Worm (Caenorhabditis elegans) whole organism, mixed stage, embryonic: ENCODE results near the gene C23H3.9.

Experiments used
- M03D4.4 ChIP-seq: sonication (generic microtip); optimal IDR thresholded peaks from 2 replicates; lab custom pipeline; 2017; ENCODE audit warnings: mild to moderate bottlenecking, missing genetic modification characterization, missing compliant biosample characterization
- bed-3 ChIP-seq: fragments of 200-800 bp; sonication (Bioruptor generic); optimal IDR thresholded peaks from 3 replicates; lab custom pipeline; 2018; ENCODE audit warnings: mild to moderate bottlenecking, missing genetic modification characterization, moderate library complexity, missing compliant biosample characterization
- blmp-1 ChIP-seq: fragments of 150-350 bp; optimal IDR thresholded peaks from 2 replicates; lab custom pipeline; 2014; ENCODE audit warnings: missing biosample characterization, missing genetic modification characterization
- ceh-39 ChIP-seq: fragments of 150-350 bp; optimal IDR thresholded peaks from 2 replicates; lab custom pipeline; 2014; ENCODE audit warnings: missing biosample characterization, missing genetic modification characterization
- ceh-43 ChIP-seq: fragments of 200-800 bp; sonication (Bioruptor generic); optimal IDR thresholded peaks from 2 replicates; lab custom pipeline; 2018; ENCODE audit warnings: mild to moderate bottlenecking, missing genetic modification characterization, moderate library complexity, missing compliant biosample characterization
- ceh-83 ChIP-seq: fragments of 200-800 bp; sonication (Bioruptor generic); optimal IDR thresholded peaks from 2 replicates; lab custom pipeline; 2018; ENCODE audit warnings: mild to moderate bottlenecking, missing genetic modification characterization, missing compliant biosample characterization
- ces-1 ChIP-seq: fragments of 150-350 bp; optimal IDR thresholded peaks from 2 replicates; lab custom pipeline; 2014; ENCODE audit warnings: missing biosample characterization, missing genetic modification reagents, missing genetic modification characterization
- cnd-1 ChIP-seq: fragments of 200-800 bp; sonication (Bioruptor generic); optimal IDR thresholded peaks from 2 replicates; lab custom pipeline; 2018; ENCODE audit warnings: mild to moderate bottlenecking, missing genetic modification characterization, missing compliant biosample characterization
- drap-1 ChIP-seq: fragments of 200-800 bp; sonication (Bioruptor generic); optimal IDR thresholded peaks from 3 replicates; lab custom pipeline; 2018; ENCODE audit warnings: mild to moderate bottlenecking, missing genetic modification characterization, missing compliant biosample characterization
- elt-3 ChIP-seq: fragments of 150-350 bp; optimal IDR thresholded peaks from 2 replicates; lab custom pipeline; 2014; ENCODE audit warnings: missing biosample characterization, missing genetic modification characterization
- flh-1 ChIP-seq: fragments of 200-800 bp; sonication (Bioruptor generic); optimal IDR thresholded peaks from 2 replicates; lab custom pipeline; 2018; ENCODE audit warnings: mild to moderate bottlenecking, missing genetic modification characterization, moderate library complexity, missing compliant biosample characterization
- ham-2 ChIP-seq: fragments of 200-800 bp; sonication (Bioruptor generic); optimal IDR thresholded peaks from 2 replicates; lab custom pipeline; 2018; ENCODE audit warnings: mild to moderate bottlenecking, missing genetic modification characterization, missing compliant biosample characterization
- hlh-1 ChIP-seq: fragments of 150-350 bp; optimal IDR thresholded peaks from 2 replicates; lab custom pipeline; 2014; ENCODE audit warnings: missing biosample characterization, missing genetic modification reagents, missing genetic modification characterization
- lin-13 ChIP-seq: fragments of 150-350 bp; optimal IDR thresholded peaks from 2 replicates; lab custom pipeline; 2014; ENCODE audit warnings: missing biosample characterization, missing genetic modification characterization
- lin-32 ChIP-seq: fragments of 200-800 bp; sonication (Bioruptor generic); optimal IDR thresholded peaks from 2 replicates; lab custom pipeline; 2018; ENCODE audit warnings: mild to moderate bottlenecking, missing genetic modification characterization, missing compliant biosample characterization
- lsy-2 ChIP-seq: fragments of 150-350 bp; optimal IDR thresholded peaks from 2 replicates; lab custom pipeline; 2014; ENCODE audit warnings: missing biosample characterization, missing genetic modification characterization
- mab-5 ChIP-seq: fragments of 150-350 bp; optimal IDR thresholded peaks from 2 replicates; lab custom pipeline; 2014; ENCODE audit warnings: missing biosample characterization, missing genetic modification characterization
- mep-1 ChIP-seq: fragments of 150-350 bp; optimal IDR thresholded peaks from 2 replicates; lab custom pipeline; 2017; ENCODE audit warnings: missing biosample characterization, missing genetic modification reagents, missing genetic modification characterization, inconsistent platforms
- mls-2 ChIP-seq: sonication (generic microtip); optimal IDR thresholded peaks from 2 replicates; lab custom pipeline; 2016; ENCODE audit warnings: mild to moderate bottlenecking, missing genetic modification characterization, moderate library complexity, missing compliant biosample characterization
- nhr-12 ChIP-seq: fragments of 150-350 bp; optimal IDR thresholded peaks from 2 replicates; lab custom pipeline; 2014; ENCODE audit warnings: missing biosample characterization, missing genetic modification characterization
- nhr-237 ChIP-seq: fragments of 150-350 bp; optimal IDR thresholded peaks from 2 replicates; lab custom pipeline; 2014; ENCODE audit warnings: missing biosample characterization, missing genetic modification characterization
- nhr-28 ChIP-seq: fragments of 150-350 bp; optimal IDR thresholded peaks from 2 replicates; lab custom pipeline; 2014; ENCODE audit warnings: missing biosample characterization, missing genetic modification characterization
- nhr-76 ChIP-seq: sonication (generic microtip); optimal IDR thresholded peaks from 2 replicates; lab custom pipeline; 2017; ENCODE audit warnings: missing biosample characterization, missing genetic modification characterization
- pha-4 ChIP-seq: fragments of 150-350 bp; optimal IDR thresholded peaks from 2 replicates; lab custom pipeline; 2018; ENCODE audit warnings: missing biosample characterization, missing genetic modification reagents, missing genetic modification characterization
- sem-2 ChIP-seq: fragments of 200-800 bp; sonication (Bioruptor generic); optimal IDR thresholded peaks from 2 replicates; lab custom pipeline; 2018; ENCODE audit warnings: mild to moderate bottlenecking, missing genetic modification characterization, missing compliant biosample characterization
- snpc-4 ChIP-seq: fragments of 150-350 bp; optimal IDR thresholded peaks from 2 replicates; lab custom pipeline; 2014; ENCODE audit warnings: missing biosample characterization, missing genetic modification characterization
- sptf-1 ChIP-seq: sonication (generic microtip); optimal IDR thresholded peaks from 2 replicates; lab custom pipeline; 2017; ENCODE audit warnings: mild to moderate bottlenecking, missing genetic modification characterization, moderate library complexity, missing compliant biosample characterization
- tbx-8 ChIP-seq: fragments of 200-800 bp; sonication (Bioruptor generic); optimal IDR thresholded peaks from 2 replicates; lab custom pipeline; 2018; ENCODE audit warnings: mild to moderate bottlenecking, missing genetic modification characterization, moderate library complexity, missing compliant biosample characterization
- unc-120 ChIP-seq: sonication (generic microtip); optimal IDR thresholded peaks from 2 replicates; lab custom pipeline; 2017; ENCODE audit warnings: missing genetic modification characterization, missing compliant biosample characterization; ENCODE audit not compliant: poor library complexity, severe bottlenecking
- unc-39 ChIP-seq: fragments of 150-350 bp; optimal IDR thresholded peaks from 2 replicates; lab custom pipeline; 2014; ENCODE audit warnings: missing biosample characterization, missing genetic modification characterization
- unc-62 ChIP-seq: fragments of 150-350 bp; optimal IDR thresholded peaks from 2 replicates; lab custom pipeline; 2014; ENCODE audit warnings: missing biosample characterization, missing genetic modification reagents, missing genetic modification characterization
- zip-8 ChIP-seq: fragments of 150-350 bp; optimal IDR thresholded peaks from 2 replicates; lab custom pipeline; 2014; ENCODE audit warnings: missing biosample characterization, missing genetic modification characterization
- ztf-11 ChIP-seq: fragments of 150-350 bp; optimal IDR thresholded peaks from 2 replicates; lab custom pipeline; 2014; ENCODE audit warnings: missing biosample characterization, missing genetic modification characterization

C23H3.9 gene

DNA sequence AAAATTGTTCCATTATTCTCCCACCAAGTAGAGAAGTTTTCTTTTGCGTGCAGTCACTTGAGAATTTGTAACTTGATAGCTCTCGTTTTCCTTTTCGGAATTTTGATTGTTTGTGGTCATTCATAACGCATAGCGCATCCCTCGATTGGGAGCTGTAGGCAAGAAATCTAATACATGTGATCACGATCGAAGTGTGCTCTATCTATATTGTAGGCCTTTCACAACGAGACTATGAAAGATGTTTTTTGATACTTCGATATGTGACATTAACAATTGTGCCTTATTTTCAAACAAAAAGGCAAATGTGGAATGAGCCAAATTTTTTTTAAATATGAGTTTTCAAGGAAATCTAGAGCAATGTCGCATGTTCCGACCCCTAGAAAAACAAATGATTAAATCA, 3.2 kb downstream of the C23H3.9 start:
- TF ChIP-seq nhr-237 (tag; lab: Kevin White, UChicago) (no peak), pha-4 (no peak)

DNA sequence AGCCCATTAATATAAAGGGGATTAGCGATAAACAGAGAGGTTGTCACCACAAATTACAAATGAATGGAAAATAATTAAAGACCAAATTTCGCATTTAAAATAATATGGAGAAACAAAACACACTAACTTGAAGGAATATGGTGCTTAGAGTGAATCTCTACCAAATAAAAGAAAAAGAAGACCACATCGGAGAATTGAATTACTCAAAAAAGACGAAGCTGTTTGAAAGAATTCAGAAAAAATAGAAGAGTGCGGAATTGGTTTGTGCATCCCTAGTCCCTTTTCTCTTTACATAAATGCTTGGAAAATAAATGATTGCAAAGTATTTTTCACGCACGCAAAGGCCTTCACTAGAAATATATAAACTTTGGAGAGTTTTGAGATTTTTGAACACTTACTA, 5.2 kb downstream of the C23H3.9 start:
- TF ChIP-seq flh-1 (GFP tag; lab: Kevin White, UChicago), result no peak
- peak; percentile 76 for TF ChIP-seq ces-1 (GFP tag; lab: Kevin White, UChicago)

DNA sequence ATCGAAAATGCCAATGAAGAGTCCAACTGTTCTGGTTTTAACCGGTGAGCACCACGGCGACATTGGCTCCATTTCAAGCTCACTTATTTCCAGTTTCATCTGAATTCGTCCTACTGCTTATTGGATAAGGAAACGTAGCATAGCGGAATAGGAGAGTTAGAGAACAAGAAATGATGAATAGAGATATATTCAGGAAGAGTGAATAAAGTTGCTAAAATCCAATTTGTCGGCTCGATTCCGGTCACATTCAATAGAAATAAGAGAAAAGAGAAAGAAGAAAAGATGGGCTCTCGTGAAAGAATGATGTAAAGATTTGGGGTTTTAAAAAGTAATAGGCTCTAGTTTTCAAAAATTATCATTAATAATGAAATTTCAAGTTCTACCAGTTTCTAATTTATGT, 5.7 kb downstream of the C23H3.9 start:
- TF ChIP-seq unc-62 (GFP tag; lab: Kevin White, UChicago) (no peak), unc-39 (no peak), sptf-1 (tag; lab: Kevin White, UChicago) (no peak), ces-1 (GFP tag; lab: Kevin White, UChicago) (peak; percentile 97), flh-1 (GFP tag; lab: Kevin White, UChicago) (no peak)
- TF ChIP-seq, all 35 proteins: peak for 1

DNA sequence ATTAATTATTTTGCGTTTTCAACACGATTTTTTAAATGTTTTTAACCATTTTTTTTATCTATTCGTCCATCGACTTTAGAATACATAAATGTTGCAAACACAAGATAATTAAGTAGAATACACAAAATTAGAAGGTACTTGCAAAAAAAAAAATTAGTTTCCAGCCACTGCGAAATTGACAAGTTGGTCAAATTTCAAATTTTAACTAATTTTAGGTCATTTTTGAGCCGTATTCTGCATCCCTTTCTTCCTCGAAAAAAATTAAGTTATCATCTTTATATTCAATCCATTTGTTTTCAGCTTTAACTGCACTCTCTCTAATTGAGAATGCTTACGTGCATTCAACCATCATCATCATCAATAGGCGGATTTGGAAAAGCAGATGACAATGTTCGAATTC, 9.7 kb downstream of the C23H3.9 start, which contains the start of gene egl-26:
Gene egl-26, plus strand, starts transcription at position 301 of the 400 bp plus-strand sequence.
- no peak for TF ChIP-seq mab-5 (tag; lab: Kevin White, UChicago)
- no peak for TF ChIP-seq ztf-11 (tag; lab: Kevin White, UChicago)
- TF ChIP-seq unc-39, result no peak
- no peak for TF ChIP-seq nhr-28 (tag; lab: Kevin White, UChicago)
- no peak for TF ChIP-seq ceh-43 (GFP tag; lab: Kevin White, UChicago)
- TF ChIP-seq M03D4.4 (tag; lab: Kevin White, UChicago), result no peak

DNA sequence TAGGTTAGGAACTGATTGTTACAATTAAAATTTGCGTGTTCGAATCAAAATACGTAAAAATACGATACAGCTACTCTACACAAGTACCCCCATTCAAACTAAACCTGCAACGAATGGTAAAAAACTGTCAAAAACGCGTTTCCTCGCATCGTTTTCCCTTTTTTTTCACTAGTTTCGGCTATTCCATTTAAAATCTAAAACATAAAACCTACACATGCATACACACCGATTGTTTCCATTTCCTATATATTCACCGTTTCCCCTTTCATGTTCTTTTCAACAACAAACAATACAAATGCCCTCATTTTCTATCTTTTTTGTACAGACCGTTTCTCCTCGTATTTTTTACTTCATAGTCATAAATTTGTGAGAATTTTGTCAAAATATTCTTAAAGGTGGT, 10.3 kb downstream of the C23H3.9 start:
- TF ChIP-seq unc-39 (no peak), lin-32 (GFP tag; lab: Kevin White, UChicago) (no peak), cnd-1 (tag; lab: Kevin White, UChicago) (no peak), bed-3 (GFP tag; lab: Kevin White, UChicago) (no peak), lsy-2 (tag; lab: Kevin White, UChicago) (no peak), zip-8 (tag; lab: Kevin White, UChicago) (no peak), flh-1 (GFP tag; lab: Kevin White, UChicago) (no peak), mep-1 (tag; lab: Kevin White, UChicago) (no peak), M03D4.4 (tag; lab: Kevin White, UChicago) (no peak), nhr-12 (tag; lab: Kevin White, UChicago) (no peak), mls-2 (tag; lab: Kevin White, UChicago) (no peak), tbx-8 (GFP tag; lab: Kevin White, UChicago) (no peak), unc-62 (GFP tag; lab: Kevin White, UChicago) (no peak), mab-5 (tag; lab: Kevin White, UChicago) (no peak), ceh-43 (GFP tag; lab: Kevin White, UChicago) (no peak), unc-120 (tag; lab: Kevin White, UChicago) (no peak), elt-3 (tag; lab: Kevin White, UChicago) (no peak), pha-4 (no peak)
- TF ChIP-seq, all 35 proteins: peak for 0

DNA sequence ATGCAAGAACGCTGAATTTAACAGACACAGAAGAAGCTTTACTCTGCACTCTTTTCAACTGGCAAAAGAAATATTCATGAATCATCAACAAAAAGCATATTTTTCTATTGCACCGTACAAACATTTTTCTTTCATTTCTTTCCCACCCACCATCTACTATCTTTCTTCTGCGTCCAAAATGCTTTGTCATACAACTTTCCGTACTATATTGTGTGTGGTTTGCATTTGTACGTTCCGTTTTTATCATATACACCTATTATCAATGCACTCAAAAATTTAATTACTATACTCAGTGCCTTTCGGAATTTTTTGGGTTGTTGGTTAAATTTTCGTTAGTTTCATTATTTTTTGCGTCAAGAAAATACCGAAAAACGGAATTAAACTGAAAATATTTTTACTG, 11.4 kb downstream of the C23H3.9 start:
- TF ChIP-seq ceh-83 (GFP tag; lab: Kevin White, UChicago), result no peak
- no peak for TF ChIP-seq ham-2
- TF ChIP-seq drap-1 (GFP tag; lab: Kevin White, UChicago), result no peak
- no peak for TF ChIP-seq ztf-11 (tag; lab: Kevin White, UChicago)

DNA sequence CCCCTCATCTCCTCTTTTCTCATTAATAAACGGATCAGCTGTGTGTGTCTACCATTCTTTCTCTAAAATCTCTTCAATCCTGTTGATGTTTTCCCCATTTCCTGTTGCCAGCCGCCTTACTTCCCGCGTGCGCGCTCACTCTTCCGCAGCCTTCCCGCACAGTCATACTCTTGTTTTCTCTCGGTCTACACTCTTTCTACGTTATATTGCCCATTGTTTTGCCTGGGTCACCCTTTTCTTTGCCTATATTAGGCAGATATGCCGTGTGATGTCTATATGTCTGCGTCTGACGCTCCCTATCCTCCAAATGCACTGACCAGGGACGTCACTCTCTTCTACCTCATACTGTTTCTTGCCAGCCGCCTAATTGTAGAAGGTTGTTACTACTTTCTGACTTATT, 12.7 kb downstream of the C23H3.9 start:
- TF ChIP-seq elt-3 (tag; lab: Kevin White, UChicago) (peak; percentile 60), lin-32 (GFP tag; lab: Kevin White, UChicago) (no peak), nhr-28 (tag; lab: Kevin White, UChicago) (no peak), mls-2 (tag; lab: Kevin White, UChicago) (peak; percentile 72), unc-39 (no peak), bed-3 (GFP tag; lab: Kevin White, UChicago) (no peak), ham-2 (peak; percentile 91), mep-1 (tag; lab: Kevin White, UChicago) (peak; percentile 64), nhr-237 (tag; lab: Kevin White, UChicago) (peak; percentile 50), zip-8 (tag; lab: Kevin White, UChicago) (no peak), ceh-39 (tag; lab: Kevin White, UChicago) (no peak), cnd-1 (tag; lab: Kevin White, UChicago) (peak; percentile 65), unc-62 (GFP tag; lab: Kevin White, UChicago) (peak; percentile 20), nhr-12 (tag; lab: Kevin White, UChicago) (no peak), ces-1 (GFP tag; lab: Kevin White, UChicago) (peak; percentile 16), ceh-83 (GFP tag; lab: Kevin White, UChicago) (no peak), nhr-76 (tag; lab: Kevin White, UChicago) (no peak), tbx-8 (GFP tag; lab: Kevin White, UChicago) (peak; percentile 9), drap-1 (GFP tag; lab: Kevin White, UChicago) (peak; percentile 47), sem-2 (GFP tag; lab: Kevin White, UChicago) (no peak), ztf-11 (tag; lab: Kevin White, UChicago) (peak; percentile 72), lsy-2 (tag; lab: Kevin White, UChicago) (no peak), mab-5 (tag; lab: Kevin White, UChicago) (no peak), sptf-1 (tag; lab: Kevin White, UChicago) (peak; percentile 63), unc-120 (tag; lab: Kevin White, UChicago) (peak; percentile 78), hlh-1 (tag; lab: Kevin White, UChicago) (peak; percentile 35), pha-4 (peak; percentile 82), snpc-4 (tag; lab: Kevin White, UChicago) (no peak), M03D4.4 (tag; lab: Kevin White, UChicago) (no peak), lin-13 (tag; lab: Kevin White, UChicago) (peak; percentile 17), blmp-1 (tag; lab: Kevin White, UChicago) (peak; percentile 38), ceh-43 (GFP tag; lab: Kevin White, UChicago) (no peak)
